Fruit fly (Drosophila melanogaster): ENCODE measurements around the gene CG2931.

CG2931 gene

DNA sequence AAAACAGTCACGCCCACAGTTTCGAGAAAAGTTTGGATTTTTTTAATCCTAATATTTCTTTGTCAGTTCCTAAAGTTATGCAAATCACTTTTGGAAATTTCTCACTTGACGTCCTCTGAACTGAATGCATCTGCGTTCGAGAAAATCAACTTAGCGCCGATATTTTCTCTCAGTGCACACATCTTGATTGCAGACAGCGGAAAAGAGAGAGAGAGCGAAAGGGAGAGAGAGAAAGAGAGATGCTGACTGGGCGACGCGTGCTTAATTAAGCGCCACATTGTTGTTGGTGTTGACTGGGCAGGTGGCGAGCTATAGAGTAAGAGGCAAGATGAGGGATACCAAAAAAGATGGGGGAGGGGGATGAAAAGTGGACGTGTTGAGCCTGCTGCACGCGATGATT lies 49.8 kb downstream of the CG2931 start (continued):
- peak in 1 of 2 experiments; percentile 62 for TF ChIP-seq foxo (GFP tag; optimal IDR thresholded peaks at IDR 0.05)
- no peak for TF ChIP-seq Hr78 (GFP tag; optimal IDR thresholded peaks at IDR 0.05)

DNA sequence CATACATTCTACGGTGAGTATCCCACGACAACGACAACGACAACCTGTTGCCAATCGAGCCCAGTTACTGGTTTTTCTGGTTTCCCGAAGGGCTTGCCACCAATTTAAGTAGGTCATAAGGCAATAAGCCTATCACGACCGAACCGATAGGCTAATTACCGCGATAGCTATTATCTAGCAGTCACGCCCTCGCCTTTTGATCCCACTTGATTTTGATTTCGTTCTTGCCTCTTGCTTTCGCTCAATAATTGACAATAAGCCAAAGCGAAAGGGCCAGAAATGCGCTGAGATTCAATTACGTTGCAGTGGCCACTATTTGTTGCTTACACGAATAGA lies 50.6 kb downstream of the CG2931 start:
- TF ChIP-seq Vsx2 (GFP tag; optimal IDR thresholded peaks at IDR 0.05; ENCODE audit: partially characterized antibody): peak; percentile 71
- peak; percentile 44 for TF ChIP-seq Dif (GFP tag; optimal IDR thresholded peaks at IDR 0.05; ENCODE audit: partially characterized antibody)
- no peak for TF ChIP-seq Mio (GFP tag; optimal IDR thresholded peaks at IDR 0.05)
